Worm (Caenorhabditis elegans) whole organism, young adult: ENCODE data around the gene lro-1.

ENCODE experiments used
- C06A6.2 ChIP-seq: fragments of 200-800 bp; sonication (Bioruptor generic); conservative IDR thresholded peaks from 2 replicates; pipeline ENCODE4 v1.3.6; 2022; ENCODE audit warnings: missing genetic modification characterization, missing compliant biosample characterization
- F10E7.11 ChIP-seq: sonication (generic microtip); optimal IDR thresholded peaks from 2 replicates; lab custom pipeline; 2017; ENCODE audit warnings: mild to moderate bottlenecking, missing genetic modification characterization, moderate library complexity, missing compliant biosample characterization
- F22D6.2 ChIP-seq: sonication (generic microtip); optimal IDR thresholded peaks from 2 replicates; lab custom pipeline; 2016; ENCODE audit warnings: mild to moderate bottlenecking, missing genetic modification characterization, missing compliant biosample characterization
- F52B5.7 ChIP-seq: sonication (generic microtip); optimal IDR thresholded peaks from 2 replicates; lab custom pipeline; 2016; ENCODE audit warnings: mild to moderate bottlenecking, missing genetic modification characterization, missing compliant biosample characterization
- F57A8.1 ChIP-seq: fragments of 200-800 bp; sonication (Bioruptor generic); optimal IDR thresholded peaks from 2 replicates; lab custom pipeline; 2018; ENCODE audit warnings: mild to moderate bottlenecking, missing genetic modification characterization, moderate library complexity, missing compliant biosample characterization
- F57C9.4 ChIP-seq: sonication (generic microtip); optimal IDR thresholded peaks from 2 replicates; lab custom pipeline; 2017; ENCODE audit warnings: mild to moderate bottlenecking, missing genetic modification characterization, missing compliant biosample characterization
- K11D2.4 ChIP-seq: fragments of 200-800 bp; sonication (Bioruptor generic); IDR thresholded peaks from 2 replicates; pipeline ENCODE4 v1.3.6; 2022; ENCODE audit warnings: missing genetic modification reagents, missing genetic modification characterization, missing compliant biosample characterization
- T26A5.8 ChIP-seq: sonication (generic microtip); optimal IDR thresholded peaks from 2 replicates; lab custom pipeline; 2016; ENCODE audit warnings: missing genetic modification characterization, missing compliant biosample characterization
- Y53G8AR.9 ChIP-seq: fragments of 200-800 bp; sonication (Bioruptor generic); conservative IDR thresholded peaks from 2 replicates; pipeline ENCODE4 v1.3.6; 2022; ENCODE audit warnings: missing genetic modification reagents, missing genetic modification characterization, missing compliant biosample characterization
- Y79H2A.3 ChIP-seq: fragments of 200-800 bp; sonication (Bioruptor generic); conservative IDR thresholded peaks from 2 replicates; pipeline ENCODE4 v1.3.6; 2022; ENCODE audit warnings: missing genetic modification reagents, missing genetic modification characterization, missing compliant biosample characterization
- Y95B8A.8 ChIP-seq: fragments of 200-800 bp; sonication (Bioruptor generic); IDR thresholded peaks from 2 replicates; pipeline ENCODE4 v1.3.6; 2022; ENCODE audit warnings: missing genetic modification reagents, missing genetic modification characterization, missing compliant biosample characterization
- ama-1 ChIP-seq, 3 experiments: fragments of 150-350 bp in 1 of 3; sonication (generic microtip) in 2 of 3; optimal IDR thresholded peaks; 2 replicates each; lab custom pipeline; 2014 to 2018; ENCODE audit warnings: missing biosample characterization in 2 of 3, missing genetic modification characterization in 2 of 3, missing genetic modification reagents in 2 of 3
- attf-3 ChIP-seq: fragments of 200-800 bp; sonication (Bioruptor generic); conservative IDR thresholded peaks from 2 replicates; pipeline ENCODE4 v1.3.6; 2022; ENCODE audit warnings: missing genetic modification reagents, missing genetic modification characterization, missing compliant biosample characterization
- attf-5 ChIP-seq: fragments of 200-800 bp; sonication (Bioruptor generic); optimal IDR thresholded peaks from 2 replicates; lab custom pipeline; 2018; ENCODE audit warnings: mild to moderate bottlenecking, missing genetic modification characterization, missing compliant biosample characterization
- cebp-1 ChIP-seq, 2 experiments: fragments of 200-800 bp in 1 of 2; sonication (Bioruptor generic) in 1 of 2; sonication (generic microtip) in 1 of 2; IDR thresholded peaks in 1 of 2; optimal IDR thresholded peaks in 1 of 2; 2 replicates each; pipeline versions ENCODE4 v1.3.6 to Lab custom; 2017 to 2022; ENCODE audit warnings: missing compliant biosample characterization in 2 of 2, missing genetic modification characterization in 2 of 2, mild to moderate bottlenecking in 1 of 2, missing genetic modification reagents in 1 of 2, moderate library complexity in 1 of 2
- ceh-58 ChIP-seq: fragments of 200-800 bp; sonication (Bioruptor generic); IDR thresholded peaks from 2 replicates; pipeline ENCODE4 v1.3.6; 2022; ENCODE audit warnings: missing genetic modification characterization, missing compliant biosample characterization
- chd-7 ChIP-seq: sonication (generic microtip); optimal IDR thresholded peaks from 2 replicates; lab custom pipeline; 2016; ENCODE audit warnings: mild to moderate bottlenecking, missing genetic modification characterization, moderate library complexity, missing compliant biosample characterization
- dox-1 ChIP-seq: fragments of 200-800 bp; sonication (Bioruptor generic); IDR thresholded peaks from 2 replicates; pipeline ENCODE4 v1.3.6; 2022; ENCODE audit warnings: missing genetic modification reagents, missing genetic modification characterization, missing compliant biosample characterization
- egl-44 ChIP-seq: fragments of 200-800 bp; sonication (Bioruptor generic); IDR thresholded peaks from 2 replicates; pipeline ENCODE4 v1.3.6; 2022; ENCODE audit warnings: missing genetic modification reagents, missing genetic modification characterization, missing compliant biosample characterization
- ekl-4 ChIP-seq: fragments of 200-800 bp; sonication (Bioruptor generic); IDR thresholded peaks from 2 replicates; pipeline ENCODE4 v1.3.6; 2022; ENCODE audit warnings: missing genetic modification reagents, missing genetic modification characterization, missing compliant biosample characterization
- ets-4 ChIP-seq: fragments of 200-800 bp; sonication (Bioruptor generic); optimal IDR thresholded peaks from 2 replicates; lab custom pipeline; 2018; ENCODE audit warnings: mild to moderate bottlenecking, missing genetic modification characterization, missing compliant biosample characterization
- fkh-3 ChIP-seq: sonication (generic microtip); optimal IDR thresholded peaks from 2 replicates; lab custom pipeline; 2016; ENCODE audit warnings: mild to moderate bottlenecking, missing genetic modification characterization, missing compliant biosample characterization
- him-1 ChIP-seq: sonication (generic microtip); optimal IDR thresholded peaks from 2 replicates; lab custom pipeline; 2016; ENCODE audit warnings: missing genotype, missing genetic modification reagents, missing genetic modification characterization, missing compliant biosample characterization
- hlh-12 ChIP-seq: sonication (generic microtip); optimal IDR thresholded peaks from 2 replicates; lab custom pipeline; 2016; ENCODE audit warnings: missing genetic modification characterization, missing compliant biosample characterization
- lin-35 ChIP-seq, 3 experiments: fragments of 150-350 bp in 2 of 3; sonication (generic microtip) in 1 of 3; optimal IDR thresholded peaks; 2 replicates each; lab custom pipeline; 2014 to 2018; ENCODE audit warnings: missing biosample characterization in 3 of 3, missing genetic modification characterization in 3 of 3, missing genetic modification reagents in 3 of 3
- lin-54 ChIP-seq: fragments of 200-800 bp; sonication (Bioruptor generic); optimal IDR thresholded peaks from 2 replicates; lab custom pipeline; 2018; ENCODE audit warnings: mild to moderate bottlenecking, missing genetic modification characterization, missing compliant biosample characterization
- madf-10 ChIP-seq: sonication (generic microtip); optimal IDR thresholded peaks from 2 replicates; lab custom pipeline; 2016; ENCODE audit warnings: mild to moderate bottlenecking, missing genetic modification characterization, missing compliant biosample characterization
- madf-3 ChIP-seq: fragments of 200-800 bp; sonication (Bioruptor generic); IDR thresholded peaks from 2 replicates; pipeline ENCODE4 v1.3.6; 2022; ENCODE audit warnings: missing genetic modification reagents, missing genetic modification characterization, missing compliant biosample characterization
- mcd-1 ChIP-seq: fragments of 200-800 bp; sonication (Bioruptor generic); IDR thresholded peaks from 2 replicates; pipeline ENCODE4 v1.3.6; 2022; ENCODE audit warnings: missing genetic modification reagents, missing genetic modification characterization, missing compliant biosample characterization
- nfyb-1 ChIP-seq: fragments of 200-800 bp; sonication (Bioruptor generic); IDR thresholded peaks from 2 replicates; pipeline ENCODE4 v1.3.6; 2022; ENCODE audit warnings: missing genetic modification reagents, missing genetic modification characterization, missing compliant biosample characterization
- nhr-120 ChIP-seq: fragments of 200-800 bp; sonication (Bioruptor generic); IDR thresholded peaks from 2 replicates; pipeline ENCODE4 v1.3.6; 2022; ENCODE audit warnings: missing genetic modification characterization, missing compliant biosample characterization
- pbrm-1 ChIP-seq: fragments of 200-800 bp; sonication (Bioruptor generic); IDR thresholded peaks from 2 replicates; pipeline ENCODE4 v1.3.6; 2022; ENCODE audit warnings: missing genetic modification reagents, missing genetic modification characterization, missing compliant biosample characterization
- rec-8 ChIP-seq, 2 experiments: sonication (generic microtip); optimal IDR thresholded peaks; 2 replicates each; lab custom pipeline; 2016; ENCODE audit warnings: mild to moderate bottlenecking in 2 of 2, missing genetic modification characterization in 2 of 2, missing genetic modification reagents in 2 of 2, missing genotype in 2 of 2, missing biosample characterization in 1 of 2, missing compliant biosample characterization in 1 of 2, moderate library complexity in 1 of 2
- snpc-3.4 ChIP-seq: sonication (generic microtip); optimal IDR thresholded peaks from 2 replicates; lab custom pipeline; 2017; ENCODE audit warnings: missing genetic modification characterization, mild to moderate bottlenecking, missing compliant biosample characterization, antibody characterized with exemption, moderate library complexity, missing genotype, missing genetic modification reagents
- snpc-4 ChIP-seq, 5 experiments: fragments of 150-350 bp in 1 of 5; sonication (generic microtip) in 4 of 5; optimal IDR thresholded peaks; 2 replicates each; lab custom pipeline; 2014 to 2018; ENCODE audit warnings: missing genetic modification characterization in 5 of 5, missing biosample characterization in 3 of 5, antibody characterized with exemption in 2 of 5, mild to moderate bottlenecking in 2 of 5, missing compliant biosample characterization in 2 of 5, missing genotype in 2 of 5, moderate library complexity in 2 of 5, missing genetic modification reagents in 1 of 5
- tbp1 ChIP-seq: fragments of 200-800 bp; sonication (Bioruptor generic); optimal IDR thresholded peaks from 2 replicates; lab custom pipeline; 2018; ENCODE audit warnings: mild to moderate bottlenecking, missing genetic modification characterization, missing compliant biosample characterization
- tlf-1 ChIP-seq: fragments of 200-800 bp; sonication (Bioruptor generic); optimal IDR thresholded peaks from 2 replicates; lab custom pipeline; 2018; ENCODE audit warnings: mild to moderate bottlenecking, missing genetic modification characterization, missing compliant biosample characterization
- unc-62 ChIP-seq: fragments of 150-350 bp; optimal IDR thresholded peaks from 2 replicates; lab custom pipeline; 2014; ENCODE audit warnings: missing biosample characterization, missing genetic modification reagents, missing genetic modification characterization
- ztf-18 ChIP-seq: sonication (generic microtip); optimal IDR thresholded peaks from 2 replicates; lab custom pipeline; 2016; ENCODE audit warnings: missing genotype, mild to moderate bottlenecking, missing genetic modification characterization, missing compliant biosample characterization
- ztf-25 ChIP-seq: fragments of 200-800 bp; sonication (Bioruptor generic); IDR thresholded peaks from 2 replicates; pipeline ENCODE4 v1.3.6; 2022; ENCODE audit warnings: missing genetic modification reagents, missing genetic modification characterization, missing compliant biosample characterization
- ztf-3 ChIP-seq: fragments of 200-800 bp; sonication (Bioruptor generic); optimal IDR thresholded peaks from 2 replicates; lab custom pipeline; 2018; ENCODE audit warnings: mild to moderate bottlenecking, missing genetic modification characterization, missing compliant biosample characterization
- ztf-6 ChIP-seq: fragments of 200-800 bp; sonication (Bioruptor generic); IDR thresholded peaks from 2 replicates; pipeline ENCODE4 v1.3.6; 2022; ENCODE audit warnings: missing genetic modification reagents, missing genetic modification characterization, missing compliant biosample characterization

Gene lro-1

DNA sequence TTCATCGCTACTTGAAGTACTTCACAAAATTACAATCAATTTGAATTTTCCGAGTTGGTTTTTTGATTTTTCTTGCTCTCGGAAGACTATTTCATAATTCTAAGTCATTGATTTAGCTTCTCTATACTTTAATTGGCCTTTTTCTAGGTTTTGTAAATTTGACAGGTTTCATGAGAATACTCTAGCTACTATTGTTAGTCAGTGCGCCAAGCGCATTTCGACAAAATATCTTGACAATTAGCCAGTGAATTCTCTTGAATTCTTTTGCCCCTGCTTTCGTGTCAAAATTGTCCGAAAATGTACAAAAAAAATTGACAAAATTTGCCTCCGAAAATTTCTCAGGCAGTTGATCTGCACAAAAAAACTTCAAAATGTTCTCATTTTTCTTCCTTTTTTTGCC, 18.7 kb upstream of the lro-1 start (continued):
- no peak for TF ChIP-seq nfyb-1 (GFP tag; lab: Robert Waterston, UW)
- TF ChIP-seq attf-3 (GFP tag; lab: Robert Waterston, UW) = no peak
- TF ChIP-seq ceh-58 = no peak
- TF ChIP-seq T26A5.8 (tag; lab: Kevin White, UChicago) = no peak

DNA sequence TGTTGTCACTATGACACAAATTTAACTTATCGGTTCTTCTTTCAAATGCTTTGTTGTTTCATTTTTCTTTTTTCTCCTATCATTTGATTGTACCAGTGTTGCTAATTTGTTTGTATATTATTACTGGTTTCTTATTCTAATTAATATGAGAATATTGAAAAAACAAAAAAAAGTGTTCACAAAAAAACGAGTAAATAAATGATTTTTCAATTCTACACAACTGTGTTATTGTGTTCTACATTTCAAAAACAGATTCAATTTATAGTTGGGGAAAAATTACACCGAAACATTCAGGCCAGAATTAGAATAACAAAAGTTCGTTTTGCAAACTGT, 18.4 kb upstream of the lro-1 start:
- TF ChIP-seq snpc-4 (GFP tag; optimal IDR thresholded peaks at IDR 0.05; lab: Kevin White, UChicago) (no peak), snpc-4 (tag; optimal IDR thresholded peaks at IDR 0.05; lab: Kevin White, UChicago) (peak in 1 of 4 experiments; percentile 17), cebp-1 (GFP tag; IDR thresholded peaks at IDR 0.05; lab: Robert Waterston, UW) (no peak; the same call in 1 of the 2 replicates), cebp-1 (tag; optimal IDR thresholded peaks at IDR 0.05; lab: Kevin White, UChicago) (no peak), ets-4 (GFP tag; lab: Kevin White, UChicago) (no peak)
- TF ChIP-seq, all 124 proteins: peak for 1

DNA sequence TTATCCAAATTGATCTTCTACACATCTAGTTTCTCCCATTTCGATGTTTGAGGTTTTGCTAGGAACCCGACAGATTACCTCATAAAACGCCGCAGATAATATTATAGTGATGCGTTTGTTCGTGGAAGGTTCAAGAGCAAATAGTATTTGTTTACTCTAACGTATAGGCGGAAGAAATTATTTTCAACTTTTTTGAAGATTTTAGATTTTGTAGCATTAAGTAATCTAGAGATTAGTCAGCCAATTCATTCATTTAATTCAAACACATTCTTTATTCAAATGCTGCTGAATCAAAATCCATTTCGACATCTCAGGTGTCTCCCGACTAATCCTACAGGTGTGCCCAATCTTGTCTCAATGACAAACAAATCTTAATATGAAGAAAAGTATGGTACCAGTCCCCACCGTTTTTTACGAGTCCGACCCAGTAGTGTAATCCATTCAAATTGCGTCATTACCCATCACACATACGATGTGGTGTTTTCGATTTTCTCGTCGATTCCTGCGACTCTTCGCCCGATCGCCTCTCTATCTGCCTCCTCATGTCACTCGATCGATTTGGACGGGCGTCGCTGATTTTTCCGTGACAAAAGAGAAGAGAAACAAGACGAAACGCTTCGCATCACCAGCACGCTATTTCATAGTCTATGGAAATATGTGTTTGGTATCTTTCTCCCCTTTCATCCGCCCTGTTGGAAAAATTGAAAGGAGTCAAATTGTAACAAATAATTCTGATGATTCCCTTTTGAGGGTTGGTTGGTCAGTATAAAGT, 17.8 kb upstream of the lro-1 start:
- TF ChIP-seq snpc-3.4 = no peak
- no peak for TF ChIP-seq ztf-6
- 0 out of 2 replicates have a peak, but pooled peaks have one; percentile 54 for TF ChIP-seq madf-3 (GFP tag; lab: Robert Waterston, UW)
- peak; percentile 32 for TF ChIP-seq F57C9.4
- TF ChIP-seq Y53G8AR.9 (GFP tag; lab: Robert Waterston, UW) = peak; percentile 85
- TF ChIP-seq K11D2.4 (GFP tag; lab: Robert Waterston, UW) = peak; percentile 76
- TF ChIP-seq nhr-120 = no peak
- peak; percentile 32 for TF ChIP-seq F10E7.11 (tag; lab: Kevin White, UChicago)
- peak; percentile 38 for TF ChIP-seq mcd-1 (GFP tag; lab: Robert Waterston, UW)
- TF ChIP-seq lin-54 (GFP tag; lab: Kevin White, UChicago) = peak; percentile 48
- no peak for TF ChIP-seq madf-10 (tag; lab: Kevin White, UChicago)
- TF ChIP-seq him-1 (tag; lab: Kevin White, UChicago) = no peak
- TF ChIP-seq ceh-58 = no peak
- TF ChIP-seq chd-7 (tag; lab: Kevin White, UChicago) = peak; percentile 26
- TF ChIP-seq ets-4 (GFP tag; lab: Kevin White, UChicago) = peak; percentile 20
- peak; percentile 24 for TF ChIP-seq F52B5.7 (tag; lab: Kevin White, UChicago)
- TF ChIP-seq hlh-12 (tag; lab: Kevin White, UChicago) = no peak
- TF ChIP-seq unc-62 = peak; percentile 1
- peak; percentile 62; the same call in 1 of the 2 replicates for TF ChIP-seq egl-44 (GFP tag; lab: Robert Waterston, UW)
- peak; percentile 26 for TF ChIP-seq tbp1 (GFP tag; lab: Kevin White, UChicago)
- peak in 1 of 3 experiments; percentile 32 for TF ChIP-seq lin-35 (GFP tag; optimal IDR thresholded peaks at IDR 0.05; lab: Kevin White, UChicago)
- peak; percentile 8 for TF ChIP-seq tlf-1 (GFP tag; lab: Kevin White, UChicago)
- TF ChIP-seq ztf-3 (GFP tag; lab: Kevin White, UChicago) = peak; percentile 55
- peak; percentile 9 for TF ChIP-seq fkh-3 (tag; lab: Kevin White, UChicago)
- peak; percentile 27 for TF ChIP-seq attf-5 (GFP tag; lab: Kevin White, UChicago)
- TF ChIP-seq ztf-18 = no peak
- TF ChIP-seq F22D6.2 (tag; lab: Kevin White, UChicago) = peak; percentile 42
- peak; percentile 87 for TF ChIP-seq Y95B8A.8 (GFP tag; lab: Robert Waterston, UW)
- TF ChIP-seq pbrm-1 (GFP tag; lab: Robert Waterston, UW) = no peak
- TF ChIP-seq rec-8 (tag; optimal IDR thresholded peaks at IDR 0.05; lab: Kevin White, UChicago) = no peak
- no peak for TF ChIP-seq F57A8.1
- peak; percentile 69 for TF ChIP-seq ekl-4 (GFP tag; lab: Robert Waterston, UW)
- 0 out of 2 replicates have a peak, but pooled peaks have one; percentile 51 for TF ChIP-seq ztf-25 (GFP tag; lab: Robert Waterston, UW)
- TF ChIP-seq dox-1 (GFP tag; lab: Robert Waterston, UW) = peak; percentile 11; the same call in 1 of the 2 replicates
- peak; percentile 46; the same call in 1 of the 2 replicates for TF ChIP-seq Y79H2A.3
- peak; percentile 94 for TF ChIP-seq ama-1 (optimal IDR thresholded peaks at IDR 0.05; lab: Kevin White, UChicago)
- no peak for TF ChIP-seq ama-1 (GFP tag; optimal IDR thresholded peaks at IDR 0.05; lab: Kevin White, UChicago)
- TF ChIP-seq C06A6.2 (GFP tag; lab: Robert Waterston, UW) = peak; percentile 47
